Worm (Caenorhabditis elegans) whole organism, early embryonic: Measurements from ENCODE around the gene F21C10.13.

ENCODE experiments used
- B0310.2 ChIP-seq: sonication (generic microtip); optimal IDR thresholded peaks from 2 replicates; lab custom pipeline; 2016; ENCODE audit warnings: mild to moderate bottlenecking, missing genetic modification characterization, missing compliant biosample characterization
- aly-1 ChIP-seq: sonication (generic microtip); optimal IDR thresholded peaks from 2 replicates; lab custom pipeline; 2016; ENCODE audit warnings: missing genetic modification characterization, missing compliant biosample characterization
- ama-1 ChIP-seq: fragments of 150-350 bp; optimal IDR thresholded peaks from 2 replicates; lab custom pipeline; 2014
- ceh-13 ChIP-seq: fragments of 200-800 bp; sonication (Bioruptor generic); optimal IDR thresholded peaks from 2 replicates; lab custom pipeline; 2018; ENCODE audit warnings: mild to moderate bottlenecking, missing genetic modification characterization, missing compliant biosample characterization
- ceh-36 ChIP-seq: sonication (generic microtip); optimal IDR thresholded peaks from 2 replicates; lab custom pipeline; 2016; ENCODE audit warnings: missing genetic modification characterization, inconsistent platforms, missing compliant biosample characterization
- hmg-4 ChIP-seq: fragments of 200-800 bp; sonication (Bioruptor generic); optimal IDR thresholded peaks from 2 replicates; lab custom pipeline; 2018; ENCODE audit warnings: mild to moderate bottlenecking, missing genetic modification characterization, missing compliant biosample characterization
- hnd-1 ChIP-seq: sonication (generic microtip); optimal IDR thresholded peaks from 2 replicates; lab custom pipeline; 2016; ENCODE audit warnings: missing genetic modification characterization, missing compliant biosample characterization
- sea-1 ChIP-seq: fragments of 200-800 bp; sonication (Bioruptor generic); conservative IDR thresholded peaks from 2 replicates; pipeline ENCODE4 v1.3.6; 2022; ENCODE audit warnings: missing genetic modification characterization, missing compliant biosample characterization

DNA sequence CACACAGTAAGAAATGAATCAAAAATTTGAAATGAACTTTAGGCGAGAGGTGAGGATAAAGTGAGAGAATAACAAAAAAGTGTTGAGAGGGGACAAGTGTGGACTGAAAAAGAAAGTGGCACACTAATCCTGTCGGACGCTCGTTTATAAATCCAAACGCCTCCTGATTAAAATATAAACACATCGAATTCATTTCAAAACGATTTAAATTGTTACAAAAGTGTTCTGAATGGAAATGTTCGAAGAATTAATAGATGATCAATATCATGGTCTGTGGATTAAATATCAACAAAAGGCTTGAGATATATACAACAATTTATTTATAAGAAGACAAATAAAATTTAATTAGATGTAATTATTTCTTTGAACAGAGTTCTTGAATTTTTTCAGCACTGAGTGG is 46.0 kb downstream of the F21C10.13 start, which contains the start of gene B0222.11:
- TF ChIP-seq B0310.2 (tag; lab: Kevin White, UChicago) = no peak
- TF ChIP-seq sea-1 (GFP tag; lab: Robert Waterston, UW) = no peak
- TF ChIP-seq hnd-1 (tag; lab: Kevin White, UChicago) = no peak
- TF ChIP-seq ama-1 (lab: Kevin White, UChicago) = no peak
- no peak for TF ChIP-seq ceh-36 (tag; lab: Kevin White, UChicago)
- TF ChIP-seq aly-1 = no peak
- no peak for TF ChIP-seq hmg-4
- no peak for TF ChIP-seq ceh-13 (GFP tag; lab: Kevin White, UChicago)
